Worm (Caenorhabditis elegans) whole organism, L3 larva: Measurements from ENCODE around the gene unc-5.

ENCODE experiments used
- R02D3.7 ChIP-seq: fragments of 150-350 bp; optimal IDR thresholded peaks from 2 replicates; lab custom pipeline; 2014; ENCODE audit warnings: missing biosample characterization, missing genetic modification characterization
- aly-2 ChIP-seq: fragments of 150-350 bp; optimal IDR thresholded peaks from 2 replicates; lab custom pipeline; 2014; ENCODE audit warnings: missing biosample characterization, missing genetic modification characterization
- egl-27 ChIP-seq: sonication (generic microtip); optimal IDR thresholded peaks from 4 replicates; lab custom pipeline; 2017; ENCODE audit warnings: missing biosample characterization, missing genetic modification reagents, missing genetic modification characterization
- egl-5 ChIP-seq: fragments of 150-350 bp; optimal IDR thresholded peaks from 2 replicates; lab custom pipeline; 2017; ENCODE audit warnings: missing biosample characterization, missing genetic modification reagents, missing genetic modification characterization, inconsistent platforms
- elt-3 ChIP-seq, 3 experiments: fragments of 150-350 bp in 1 of 3; sonication (generic microtip) in 2 of 3; optimal IDR thresholded peaks; 2 replicates in 2 of 3; 4 replicates in 1 of 3; lab custom pipeline; 2014 to 2017; ENCODE audit warnings: missing biosample characterization in 3 of 3, missing genetic modification characterization in 3 of 3
- fos-1 ChIP-seq: fragments of 150-350 bp; optimal IDR thresholded peaks from 2 replicates; lab custom pipeline; 2014; ENCODE audit warnings: missing biosample characterization, missing genetic modification characterization
- nhr-12 ChIP-seq: fragments of 150-350 bp; optimal IDR thresholded peaks from 2 replicates; lab custom pipeline; 2014; ENCODE audit warnings: missing biosample characterization, missing genetic modification characterization
- nhr-23 ChIP-seq: fragments of 150-350 bp; optimal IDR thresholded peaks from 2 replicates; lab custom pipeline; 2014; ENCODE audit warnings: missing biosample characterization, missing genetic modification reagents, missing genetic modification characterization
- nhr-237 ChIP-seq: fragments of 150-350 bp; optimal IDR thresholded peaks from 2 replicates; lab custom pipeline; 2014; ENCODE audit warnings: missing biosample characterization, missing genetic modification characterization
- unc-62 ChIP-seq: fragments of 150-350 bp; sonication (generic microtip); optimal IDR thresholded peaks from 4 replicates; lab custom pipeline; 2014; ENCODE audit warnings: missing biosample characterization, missing genetic modification reagents, missing genetic modification characterization
- zag-1 ChIP-seq: fragments of 150-350 bp; optimal IDR thresholded peaks from 2 replicates; lab custom pipeline; 2014; ENCODE audit warnings: missing biosample characterization, missing genetic modification characterization

DNA sequence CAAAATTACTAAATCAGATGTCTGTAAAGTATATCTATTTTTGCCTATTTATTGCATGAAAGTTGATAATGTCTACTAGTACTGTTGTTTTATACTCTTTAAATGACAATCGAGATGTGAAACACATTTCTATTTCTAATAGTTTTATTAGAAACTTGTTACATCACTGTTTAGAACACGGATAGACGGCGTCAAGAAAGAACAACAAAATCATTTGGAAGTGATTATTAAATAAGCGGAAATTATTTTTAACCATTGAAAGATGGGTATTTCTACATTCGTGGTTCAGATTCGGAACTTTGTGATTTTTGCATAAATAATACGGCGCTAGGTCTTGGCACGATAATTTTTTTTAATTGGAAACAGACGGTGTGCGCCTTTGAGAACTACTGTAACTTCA lies 55.0 kb downstream of the unc-5 start:
- TF ChIP-seq unc-62 (GFP tag; lab: Kevin White, UChicago) (no peak), nhr-12 (no peak), fos-1 (no peak), R02D3.7 (tag; lab: Kevin White, UChicago) (no peak), egl-5 (no peak), elt-3 (tag; optimal IDR thresholded peaks at IDR 0.05; lab: Kevin White, UChicago) (no peak), zag-1 (tag; lab: Kevin White, UChicago) (no peak), egl-27 (tag; lab: Kevin White, UChicago) (no peak), nhr-237 (tag; lab: Kevin White, UChicago) (no peak), aly-2 (tag; lab: Kevin White, UChicago) (no peak), nhr-23 (tag; lab: Kevin White, UChicago) (no peak)
